Worm (Caenorhabditis elegans): ENCODE results near the gene amph-1.

ce11 chrIV:9657753-9658152, 10.1 kb upstream of the amph-1 start, which contains the start of gene acc-1:
- no peak for TF ChIP-seq nhr-76 (tag; optimal IDR thresholded peaks at IDR 0.05)
- no peak for TF ChIP-seq zip-8 (tag; optimal IDR thresholded peaks at IDR 0.05)
- no peak for TF ChIP-seq sptf-1 (tag; optimal IDR thresholded peaks at IDR 0.05)
- no peak for TF ChIP-seq mep-1 (tag; optimal IDR thresholded peaks at IDR 0.05)
- no peak for TF ChIP-seq unc-120 (tag; optimal IDR thresholded peaks at IDR 0.05; ENCODE audit: poor library complexity, severe bottlenecking)

Measured in whole organism, mixed stage, embryonic.